Worm (Caenorhabditis elegans) whole organism, mixed stage, embryonic: ENCODE measurements around the gene C47A10.12.

Source experiments
- M03D4.4 ChIP-seq: sonication (generic microtip); optimal IDR thresholded peaks from 2 replicates; lab custom pipeline; 2017; ENCODE audit warnings: mild to moderate bottlenecking, missing genetic modification characterization, missing compliant biosample characterization
- bed-3 ChIP-seq: fragments of 200-800 bp; sonication (Bioruptor generic); optimal IDR thresholded peaks from 3 replicates; lab custom pipeline; 2018; ENCODE audit warnings: mild to moderate bottlenecking, missing genetic modification characterization, moderate library complexity, missing compliant biosample characterization
- blmp-1 ChIP-seq: fragments of 150-350 bp; optimal IDR thresholded peaks from 2 replicates; lab custom pipeline; 2014; ENCODE audit warnings: missing biosample characterization, missing genetic modification characterization
- drap-1 ChIP-seq: fragments of 200-800 bp; sonication (Bioruptor generic); optimal IDR thresholded peaks from 3 replicates; lab custom pipeline; 2018; ENCODE audit warnings: mild to moderate bottlenecking, missing genetic modification characterization, missing compliant biosample characterization
- elt-3 ChIP-seq: fragments of 150-350 bp; optimal IDR thresholded peaks from 2 replicates; lab custom pipeline; 2014; ENCODE audit warnings: missing biosample characterization, missing genetic modification characterization
- flh-1 ChIP-seq: fragments of 200-800 bp; sonication (Bioruptor generic); optimal IDR thresholded peaks from 2 replicates; lab custom pipeline; 2018; ENCODE audit warnings: mild to moderate bottlenecking, missing genetic modification characterization, moderate library complexity, missing compliant biosample characterization
- ham-2 ChIP-seq: fragments of 200-800 bp; sonication (Bioruptor generic); optimal IDR thresholded peaks from 2 replicates; lab custom pipeline; 2018; ENCODE audit warnings: mild to moderate bottlenecking, missing genetic modification characterization, missing compliant biosample characterization
- hlh-1 ChIP-seq: fragments of 150-350 bp; optimal IDR thresholded peaks from 2 replicates; lab custom pipeline; 2014; ENCODE audit warnings: missing biosample characterization, missing genetic modification reagents, missing genetic modification characterization
- lin-13 ChIP-seq: fragments of 150-350 bp; optimal IDR thresholded peaks from 2 replicates; lab custom pipeline; 2014; ENCODE audit warnings: missing biosample characterization, missing genetic modification characterization
- lin-32 ChIP-seq: fragments of 200-800 bp; sonication (Bioruptor generic); optimal IDR thresholded peaks from 2 replicates; lab custom pipeline; 2018; ENCODE audit warnings: mild to moderate bottlenecking, missing genetic modification characterization, missing compliant biosample characterization
- lsy-2 ChIP-seq: fragments of 150-350 bp; optimal IDR thresholded peaks from 2 replicates; lab custom pipeline; 2014; ENCODE audit warnings: missing biosample characterization, missing genetic modification characterization
- mab-5 ChIP-seq: fragments of 150-350 bp; optimal IDR thresholded peaks from 2 replicates; lab custom pipeline; 2014; ENCODE audit warnings: missing biosample characterization, missing genetic modification characterization
- mep-1 ChIP-seq: fragments of 150-350 bp; optimal IDR thresholded peaks from 2 replicates; lab custom pipeline; 2017; ENCODE audit warnings: missing biosample characterization, missing genetic modification reagents, missing genetic modification characterization, inconsistent platforms
- nhr-2 ChIP-seq: fragments of 150-350 bp; optimal IDR thresholded peaks from 2 replicates; lab custom pipeline; 2014; ENCODE audit warnings: missing biosample characterization, missing genetic modification characterization
- nhr-237 ChIP-seq: fragments of 150-350 bp; optimal IDR thresholded peaks from 2 replicates; lab custom pipeline; 2014; ENCODE audit warnings: missing biosample characterization, missing genetic modification characterization
- nhr-28 ChIP-seq: fragments of 150-350 bp; optimal IDR thresholded peaks from 2 replicates; lab custom pipeline; 2014; ENCODE audit warnings: missing biosample characterization, missing genetic modification characterization
- nhr-76 ChIP-seq: sonication (generic microtip); optimal IDR thresholded peaks from 2 replicates; lab custom pipeline; 2017; ENCODE audit warnings: missing biosample characterization, missing genetic modification characterization
- pha-4 ChIP-seq: fragments of 150-350 bp; optimal IDR thresholded peaks from 2 replicates; lab custom pipeline; 2018; ENCODE audit warnings: missing biosample characterization, missing genetic modification reagents, missing genetic modification characterization
- sem-2 ChIP-seq: fragments of 200-800 bp; sonication (Bioruptor generic); optimal IDR thresholded peaks from 2 replicates; lab custom pipeline; 2018; ENCODE audit warnings: mild to moderate bottlenecking, missing genetic modification characterization, missing compliant biosample characterization
- sptf-1 ChIP-seq: sonication (generic microtip); optimal IDR thresholded peaks from 2 replicates; lab custom pipeline; 2017; ENCODE audit warnings: mild to moderate bottlenecking, missing genetic modification characterization, moderate library complexity, missing compliant biosample characterization
- tbx-8 ChIP-seq: fragments of 200-800 bp; sonication (Bioruptor generic); optimal IDR thresholded peaks from 2 replicates; lab custom pipeline; 2018; ENCODE audit warnings: mild to moderate bottlenecking, missing genetic modification characterization, moderate library complexity, missing compliant biosample characterization
- unc-120 ChIP-seq: sonication (generic microtip); optimal IDR thresholded peaks from 2 replicates; lab custom pipeline; 2017; ENCODE audit warnings: missing genetic modification characterization, missing compliant biosample characterization; ENCODE audit not compliant: poor library complexity, severe bottlenecking
- unc-39 ChIP-seq: fragments of 150-350 bp; optimal IDR thresholded peaks from 2 replicates; lab custom pipeline; 2014; ENCODE audit warnings: missing biosample characterization, missing genetic modification characterization
- unc-62 ChIP-seq: fragments of 150-350 bp; optimal IDR thresholded peaks from 2 replicates; lab custom pipeline; 2014; ENCODE audit warnings: missing biosample characterization, missing genetic modification reagents, missing genetic modification characterization
- zip-8 ChIP-seq: fragments of 150-350 bp; optimal IDR thresholded peaks from 2 replicates; lab custom pipeline; 2014; ENCODE audit warnings: missing biosample characterization, missing genetic modification characterization
- ztf-11 ChIP-seq: fragments of 150-350 bp; optimal IDR thresholded peaks from 2 replicates; lab custom pipeline; 2014; ENCODE audit warnings: missing biosample characterization, missing genetic modification characterization

C47A10.12 gene

DNA sequence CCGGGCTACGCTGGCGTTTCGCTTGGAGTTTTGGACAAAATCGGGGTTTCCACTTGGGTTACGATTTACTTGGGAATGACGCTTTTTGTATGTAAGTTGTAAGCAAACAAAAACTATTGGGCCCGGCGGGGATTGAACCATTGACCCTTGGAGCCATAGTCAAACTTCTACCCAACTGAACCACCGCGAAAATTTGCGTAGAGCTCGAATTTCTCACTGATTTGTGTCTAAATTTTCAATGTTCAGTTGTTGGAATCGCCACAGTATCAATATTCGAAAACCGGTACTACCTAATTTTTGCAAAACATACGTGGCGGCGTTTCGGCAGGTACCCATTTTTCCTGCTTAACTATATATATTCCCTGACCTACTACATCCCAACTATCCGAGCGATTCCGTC lies 10.0 kb upstream of the C47A10.12 start:
- TF ChIP-seq sptf-1 (tag; lab: Kevin White, UChicago), result no peak
- no peak for TF ChIP-seq M03D4.4 (tag; lab: Kevin White, UChicago)
- TF ChIP-seq lsy-2, result no peak
- TF ChIP-seq nhr-28 (tag; lab: Kevin White, UChicago), result no peak
- TF ChIP-seq unc-39 (tag; lab: Kevin White, UChicago), result no peak
- no peak for TF ChIP-seq unc-62 (GFP tag; lab: Kevin White, UChicago)

DNA sequence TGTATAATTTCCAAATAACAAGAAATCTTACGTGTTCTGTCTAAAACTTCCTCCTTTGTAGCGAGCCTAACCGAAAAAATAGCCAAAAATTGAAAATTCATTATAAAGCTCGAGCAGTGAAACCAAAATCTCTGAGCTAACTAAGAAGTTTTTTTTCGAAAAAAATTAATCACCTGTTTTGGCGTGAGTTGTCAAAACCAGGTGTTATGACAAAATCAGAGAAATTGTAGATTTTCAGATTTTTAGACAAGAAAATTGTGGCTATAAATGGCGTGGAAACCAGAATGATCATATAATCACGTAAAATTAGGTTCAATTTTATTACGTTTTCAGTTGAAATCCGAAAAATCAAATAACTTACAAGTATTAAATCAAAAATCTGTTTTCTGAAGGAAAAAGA lies 4.6 kb upstream of the C47A10.12 start, which contains the start of gene sre-21:
Gene sre-21 (minus strand): TSS at position 101 of the 400 bp plus-strand sequence.
- TF ChIP-seq nhr-2, result no peak
- TF ChIP-seq unc-62 (GFP tag; lab: Kevin White, UChicago), result no peak
- TF ChIP-seq nhr-237, result no peak
- no peak for TF ChIP-seq lin-32 (GFP tag; lab: Kevin White, UChicago)
- TF ChIP-seq lsy-2, result no peak
- no peak for TF ChIP-seq ham-2
- no peak for TF ChIP-seq M03D4.4 (tag; lab: Kevin White, UChicago)
- no peak for TF ChIP-seq elt-3 (tag; lab: Kevin White, UChicago)
- TF ChIP-seq flh-1 (GFP tag; lab: Kevin White, UChicago), result no peak
- no peak for TF ChIP-seq nhr-76 (tag; lab: Kevin White, UChicago)
- no peak for TF ChIP-seq pha-4 (tag; lab: Kevin White, UChicago)

DNA sequence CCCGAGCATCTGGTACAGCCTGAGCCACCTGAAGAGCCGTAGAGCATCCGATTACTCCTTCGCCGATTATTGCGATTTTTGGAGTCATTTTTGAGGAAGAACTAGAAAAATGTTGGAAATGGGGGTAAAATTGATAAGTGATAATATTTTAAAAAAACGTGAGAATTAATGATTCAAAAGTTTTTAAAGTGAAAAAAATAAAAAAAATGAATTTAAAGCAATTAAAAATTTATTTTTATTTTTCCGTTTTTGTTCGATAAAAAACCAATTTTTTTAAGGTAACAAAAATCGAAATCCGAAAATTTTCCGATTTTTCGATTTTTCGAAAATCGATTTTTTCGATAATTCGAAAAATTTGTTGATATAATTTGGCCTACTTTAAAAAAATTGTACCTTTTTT lies 597 bp upstream of the C47A10.12 start, which contains the start of gene ddo-1:
Gene ddo-1 (minus strand): TSS at position 101 of the 400 bp plus-strand sequence.
- no peak for TF ChIP-seq mep-1 (tag; lab: Kevin White, UChicago)

DNA sequence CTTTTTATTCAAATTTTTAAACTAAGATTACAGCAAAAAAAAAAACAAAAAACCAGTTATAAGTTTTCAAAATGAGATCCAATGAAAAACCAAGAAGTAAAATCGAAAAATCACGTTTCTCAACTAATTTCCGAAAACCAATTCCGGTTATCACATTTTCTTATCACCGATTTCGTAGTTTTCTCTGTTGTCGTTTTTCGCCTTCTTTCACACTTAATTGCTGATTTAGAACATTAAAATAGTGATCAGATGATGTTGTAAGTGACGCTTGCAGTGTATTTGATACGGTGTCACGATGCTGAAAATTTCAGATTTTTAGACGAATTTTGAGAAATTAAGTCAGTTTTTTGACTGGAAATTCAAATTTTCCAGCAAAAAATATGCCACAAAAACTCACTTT lies 2.6 kb downstream of the C47A10.12 start:
- no peak for TF ChIP-seq sptf-1 (tag; lab: Kevin White, UChicago)
- TF ChIP-seq nhr-237, result no peak
- TF ChIP-seq hlh-1 (tag; lab: Kevin White, UChicago), result no peak
- TF ChIP-seq sem-2, result no peak

DNA sequence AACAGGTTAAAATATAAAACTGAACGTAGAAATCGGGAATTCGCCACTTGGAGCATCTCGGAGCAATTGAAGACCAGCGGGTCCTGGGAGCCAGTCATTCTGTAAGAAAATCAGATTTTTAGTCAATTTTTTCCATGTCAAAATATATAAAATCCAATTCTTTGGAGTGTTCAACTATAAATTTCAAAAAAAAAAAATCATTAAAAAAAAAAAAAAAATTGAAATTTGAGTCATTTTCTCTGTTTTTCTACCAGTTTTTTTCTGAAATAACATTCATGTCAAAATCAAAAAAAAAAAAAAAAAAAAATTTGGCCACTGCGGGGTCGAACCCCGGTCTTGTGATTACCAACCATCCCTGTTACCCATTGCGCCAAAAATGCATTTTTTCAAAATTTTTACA lies 5.8 kb downstream of the C47A10.12 start, which contains the start of gene srab-12:
Gene srab-12 (minus strand): TSS at position 101 of the 400 bp plus-strand sequence.
- TF ChIP-seq lin-13 (tag; lab: Kevin White, UChicago), result no peak
- TF ChIP-seq, all 35 proteins: peak for 0

DNA sequence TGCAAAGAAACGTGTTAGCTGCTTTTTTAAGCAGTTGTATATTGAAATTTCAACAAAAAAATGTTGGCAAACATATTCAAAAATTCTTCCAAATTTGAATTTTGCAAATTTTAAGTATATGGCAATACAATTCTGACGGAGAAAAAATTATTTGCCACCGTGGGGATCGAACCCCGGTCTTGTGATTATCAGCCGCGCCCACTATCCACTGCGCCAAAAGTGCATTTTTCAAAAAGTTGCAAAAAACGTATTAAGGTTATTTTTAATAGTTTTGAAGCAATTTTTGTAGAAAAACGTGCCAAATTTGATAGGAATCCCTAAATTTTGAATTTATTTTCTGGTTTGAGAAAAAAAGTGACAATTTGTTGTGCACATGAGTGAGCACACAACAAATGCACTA lies 6.6 kb downstream of the C47A10.12 start:
- no peak for TF ChIP-seq nhr-237
- no peak for TF ChIP-seq blmp-1
- no peak for TF ChIP-seq ham-2
- TF ChIP-seq ztf-11 (tag; lab: Kevin White, UChicago), result no peak
- no peak for TF ChIP-seq drap-1 (GFP tag; lab: Kevin White, UChicago)
- TF ChIP-seq bed-3 (GFP tag; lab: Kevin White, UChicago), result no peak
- no peak for TF ChIP-seq nhr-28 (tag; lab: Kevin White, UChicago)
- TF ChIP-seq M03D4.4 (tag; lab: Kevin White, UChicago), result no peak
- no peak for TF ChIP-seq unc-120 (tag; lab: Kevin White, UChicago)
- TF ChIP-seq, all 35 proteins: peak for 0

DNA sequence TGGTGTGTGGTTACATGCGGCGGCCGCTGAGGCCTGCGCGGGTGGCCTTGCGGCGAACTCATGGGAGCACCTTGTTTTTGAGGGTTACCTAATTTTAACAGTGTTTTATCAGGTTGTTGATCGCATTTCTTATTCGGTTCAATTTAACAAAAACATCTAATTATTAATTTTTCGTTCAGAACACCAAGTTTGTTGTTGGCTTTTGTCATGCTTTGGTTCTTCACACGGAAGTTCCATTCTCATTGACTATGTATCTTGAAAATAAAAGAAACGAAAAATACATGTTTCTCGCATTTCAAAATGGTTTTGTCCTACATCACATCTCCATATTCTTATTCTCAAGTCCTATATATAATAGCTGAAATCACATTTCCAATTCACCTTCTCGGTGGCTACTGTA lies 12.5 kb downstream of the C47A10.12 start, which contains the start of gene srh-290:
Gene srh-290 (plus strand): TSS at position 301 of the 400 bp plus-strand sequence.
- TF ChIP-seq flh-1 (GFP tag; lab: Kevin White, UChicago) (no peak), mab-5 (tag; lab: Kevin White, UChicago) (no peak), M03D4.4 (tag; lab: Kevin White, UChicago) (no peak), nhr-2 (no peak), hlh-1 (tag; lab: Kevin White, UChicago) (no peak), lsy-2 (no peak), ham-2 (no peak), nhr-28 (tag; lab: Kevin White, UChicago) (no peak), mep-1 (tag; lab: Kevin White, UChicago) (no peak), zip-8 (tag; lab: Kevin White, UChicago) (no peak), unc-120 (tag; lab: Kevin White, UChicago) (no peak), drap-1 (GFP tag; lab: Kevin White, UChicago) (no peak), tbx-8 (GFP tag; lab: Kevin White, UChicago) (no peak)
